Fruit fly (Drosophila melanogaster): Measurements from ENCODE around the gene CG8034.
A peak's percentile ranks its signal among the peaks of the same experiment; 100 is the strongest.

CG8034 gene

dm6 chrX:19325729-19326473, 27.9 kb upstream of the CG8034 start:
- TF ChIP-seq Mio (GFP tag; optimal IDR thresholded peaks at IDR 0.05) (no peak), dsf (GFP tag; optimal IDR thresholded peaks at IDR 0.05; ENCODE audit: borderline replicate concordance) (no peak), Vsx2 (GFP tag; optimal IDR thresholded peaks at IDR 0.05; ENCODE audit: partially characterized antibody) (peak; percentile 79), OdsH (GFP tag; optimal IDR thresholded peaks at IDR 0.05) (no peak)

dm6 chrX:19324576-19325353, 26.8 kb upstream of the CG8034 start:
- TF ChIP-seq Sp1 (GFP tag; optimal IDR thresholded peaks at IDR 0.05) (no peak), CG9705 (GFP tag; optimal IDR thresholded peaks at IDR 0.05) (no peak), lola (GFP tag; optimal IDR thresholded peaks at IDR 0.05) (no peak), sv (GFP tag; optimal IDR thresholded peaks at IDR 0.05) (no peak), fru (GFP tag; optimal IDR thresholded peaks at IDR 0.05) (no peak)

- TF ChIP-seq CG32264 (GFP tag; optimal IDR thresholded peaks at IDR 0.05) (peak; percentile 60), OdsH (GFP tag; optimal IDR thresholded peaks at IDR 0.05) (peak; percentile 91), Sp1 (GFP tag; optimal IDR thresholded peaks at IDR 0.05) (peak; percentile 81), Rel (GFP tag; optimal IDR thresholded peaks at IDR 0.05) (peak; percentile 12), Rel (tag; optimal IDR thresholded peaks at IDR 0.05) (peak; percentile 35), tai (GFP tag; optimal IDR thresholded peaks at IDR 0.05) (peak; percentile 37), pan (optimal IDR thresholded peaks at IDR 0.05) (no peak), CG9705 (GFP tag; optimal IDR thresholded peaks at IDR 0.05) (peak; percentile 18), dsf (GFP tag; optimal IDR thresholded peaks at IDR 0.05; ENCODE audit: borderline replicate concordance) (no peak), Dif (GFP tag; optimal IDR thresholded peaks at IDR 0.05; ENCODE audit: partially characterized antibody) (no peak), Hnf4 (GFP tag; optimal IDR thresholded peaks at IDR 0.05) (peak; percentile 81), Abd-B (GFP tag; optimal IDR thresholded peaks at IDR 0.05) (no peak), lola (GFP tag; optimal IDR thresholded peaks at IDR 0.05) (no peak), Hr83 (GFP tag; optimal IDR thresholded peaks at IDR 0.05; ENCODE audit: poor library complexity, severe bottlenecking) (peak; percentile 2), brk (GFP tag; optimal IDR thresholded peaks at IDR 0.05) (peak; percentile 59), HLH106 (tag; optimal IDR thresholded peaks at IDR 0.05) (peak; percentile 84), GATAd (GFP tag; optimal IDR thresholded peaks at IDR 0.05) (no peak), CrebA (GFP tag; optimal IDR thresholded peaks at IDR 0.05; ENCODE audit: borderline replicate concordance) (peak; percentile 53), Vsx2 (GFP tag; optimal IDR thresholded peaks at IDR 0.05; ENCODE audit: partially characterized antibody) (no peak), Mio (GFP tag; optimal IDR thresholded peaks at IDR 0.05) (no peak), Myc (optimal IDR thresholded peaks at IDR 0.05) (no peak), psq (GFP tag; optimal IDR thresholded peaks at IDR 0.05) (peak; percentile 81), dl (GFP tag; optimal IDR thresholded peaks at IDR 0.05; ENCODE audit: insufficient read depth in 1 of 2, partially characterized antibody in 2 of 2) (no peak), usp (GFP tag; optimal IDR thresholded peaks at IDR 0.05) (no peak), sage (GFP tag; optimal IDR thresholded peaks at IDR 0.05) (peak; percentile 75), fru (GFP tag; optimal IDR thresholded peaks at IDR 0.05) (peak; percentile 94), ey (GFP tag; optimal IDR thresholded peaks at IDR 0.05) (peak; percentile 88), h (GFP tag; optimal IDR thresholded peaks at IDR 0.05) (peak; percentile 91), woc (GFP tag; optimal IDR thresholded peaks at IDR 0.05) (peak; percentile 63), foxo (GFP tag; optimal IDR thresholded peaks at IDR 0.05) (peak; percentile 35 to 93), sv (GFP tag; optimal IDR thresholded peaks at IDR 0.05) (peak; percentile 73), br (GFP tag; optimal IDR thresholded peaks at IDR 0.05) (peak; percentile 94), rgr (GFP tag; optimal IDR thresholded peaks at IDR 0.05) (peak; percentile 91), dmrt93B (GFP tag; optimal IDR thresholded peaks at IDR 0.05) (peak; percentile 74), Jra (GFP tag; optimal IDR thresholded peaks at IDR 0.05) (peak; percentile 44)
Measured at dm6 chrX:19323835-19324133, 25.8 kb upstream of the CG8034 start.
